Worm (Caenorhabditis elegans) whole organism, mixed stage, embryonic: ENCODE measurements around the gene gta-1.

Source experiments
- M03D4.4 ChIP-seq: sonication (generic microtip); optimal IDR thresholded peaks from 2 replicates; lab custom pipeline; 2017; ENCODE audit warnings: mild to moderate bottlenecking, missing genetic modification characterization, missing compliant biosample characterization
- bed-3 ChIP-seq: fragments of 200-800 bp; sonication (Bioruptor generic); optimal IDR thresholded peaks from 3 replicates; lab custom pipeline; 2018; ENCODE audit warnings: mild to moderate bottlenecking, missing genetic modification characterization, moderate library complexity, missing compliant biosample characterization
- blmp-1 ChIP-seq: fragments of 150-350 bp; optimal IDR thresholded peaks from 2 replicates; lab custom pipeline; 2014; ENCODE audit warnings: missing biosample characterization, missing genetic modification characterization
- ceh-43 ChIP-seq: fragments of 200-800 bp; sonication (Bioruptor generic); optimal IDR thresholded peaks from 2 replicates; lab custom pipeline; 2018; ENCODE audit warnings: mild to moderate bottlenecking, missing genetic modification characterization, moderate library complexity, missing compliant biosample characterization
- ceh-83 ChIP-seq: fragments of 200-800 bp; sonication (Bioruptor generic); optimal IDR thresholded peaks from 2 replicates; lab custom pipeline; 2018; ENCODE audit warnings: mild to moderate bottlenecking, missing genetic modification characterization, missing compliant biosample characterization
- ces-1 ChIP-seq: fragments of 150-350 bp; optimal IDR thresholded peaks from 2 replicates; lab custom pipeline; 2014; ENCODE audit warnings: missing biosample characterization, missing genetic modification reagents, missing genetic modification characterization
- cnd-1 ChIP-seq: fragments of 200-800 bp; sonication (Bioruptor generic); optimal IDR thresholded peaks from 2 replicates; lab custom pipeline; 2018; ENCODE audit warnings: mild to moderate bottlenecking, missing genetic modification characterization, missing compliant biosample characterization
- elt-1 ChIP-seq: sonication (generic microtip); optimal IDR thresholded peaks from 2 replicates; lab custom pipeline; 2017; ENCODE audit warnings: missing genetic modification characterization, mild to moderate bottlenecking, missing compliant biosample characterization, antibody characterized with exemption, moderate library complexity, borderline replicate concordance; ENCODE audit not compliant: insufficient read depth
- elt-3 ChIP-seq: fragments of 150-350 bp; optimal IDR thresholded peaks from 2 replicates; lab custom pipeline; 2014; ENCODE audit warnings: missing biosample characterization, missing genetic modification characterization
- flh-1 ChIP-seq: fragments of 200-800 bp; sonication (Bioruptor generic); optimal IDR thresholded peaks from 2 replicates; lab custom pipeline; 2018; ENCODE audit warnings: mild to moderate bottlenecking, missing genetic modification characterization, moderate library complexity, missing compliant biosample characterization
- ham-2 ChIP-seq: fragments of 200-800 bp; sonication (Bioruptor generic); optimal IDR thresholded peaks from 2 replicates; lab custom pipeline; 2018; ENCODE audit warnings: mild to moderate bottlenecking, missing genetic modification characterization, missing compliant biosample characterization
- hlh-1 ChIP-seq: fragments of 150-350 bp; optimal IDR thresholded peaks from 2 replicates; lab custom pipeline; 2014; ENCODE audit warnings: missing biosample characterization, missing genetic modification reagents, missing genetic modification characterization
- lsy-2 ChIP-seq: fragments of 150-350 bp; optimal IDR thresholded peaks from 2 replicates; lab custom pipeline; 2014; ENCODE audit warnings: missing biosample characterization, missing genetic modification characterization
- mab-5 ChIP-seq: fragments of 150-350 bp; optimal IDR thresholded peaks from 2 replicates; lab custom pipeline; 2014; ENCODE audit warnings: missing biosample characterization, missing genetic modification characterization
- mep-1 ChIP-seq: fragments of 150-350 bp; optimal IDR thresholded peaks from 2 replicates; lab custom pipeline; 2017; ENCODE audit warnings: missing biosample characterization, missing genetic modification reagents, missing genetic modification characterization, inconsistent platforms
- mls-2 ChIP-seq: sonication (generic microtip); optimal IDR thresholded peaks from 2 replicates; lab custom pipeline; 2016; ENCODE audit warnings: mild to moderate bottlenecking, missing genetic modification characterization, moderate library complexity, missing compliant biosample characterization
- nhr-12 ChIP-seq: fragments of 150-350 bp; optimal IDR thresholded peaks from 2 replicates; lab custom pipeline; 2014; ENCODE audit warnings: missing biosample characterization, missing genetic modification characterization
- nhr-237 ChIP-seq: fragments of 150-350 bp; optimal IDR thresholded peaks from 2 replicates; lab custom pipeline; 2014; ENCODE audit warnings: missing biosample characterization, missing genetic modification characterization
- nhr-28 ChIP-seq: fragments of 150-350 bp; optimal IDR thresholded peaks from 2 replicates; lab custom pipeline; 2014; ENCODE audit warnings: missing biosample characterization, missing genetic modification characterization
- nhr-76 ChIP-seq: sonication (generic microtip); optimal IDR thresholded peaks from 2 replicates; lab custom pipeline; 2017; ENCODE audit warnings: missing biosample characterization, missing genetic modification characterization
- sem-2 ChIP-seq: fragments of 200-800 bp; sonication (Bioruptor generic); optimal IDR thresholded peaks from 2 replicates; lab custom pipeline; 2018; ENCODE audit warnings: mild to moderate bottlenecking, missing genetic modification characterization, missing compliant biosample characterization
- snpc-4 ChIP-seq: fragments of 150-350 bp; optimal IDR thresholded peaks from 2 replicates; lab custom pipeline; 2014; ENCODE audit warnings: missing biosample characterization, missing genetic modification characterization
- tbx-8 ChIP-seq: fragments of 200-800 bp; sonication (Bioruptor generic); optimal IDR thresholded peaks from 2 replicates; lab custom pipeline; 2018; ENCODE audit warnings: mild to moderate bottlenecking, missing genetic modification characterization, moderate library complexity, missing compliant biosample characterization
- unc-62 ChIP-seq: fragments of 150-350 bp; optimal IDR thresholded peaks from 2 replicates; lab custom pipeline; 2014; ENCODE audit warnings: missing biosample characterization, missing genetic modification reagents, missing genetic modification characterization
- zip-8 ChIP-seq: fragments of 150-350 bp; optimal IDR thresholded peaks from 2 replicates; lab custom pipeline; 2014; ENCODE audit warnings: missing biosample characterization, missing genetic modification characterization
- ztf-11 ChIP-seq: fragments of 150-350 bp; optimal IDR thresholded peaks from 2 replicates; lab custom pipeline; 2014; ENCODE audit warnings: missing biosample characterization, missing genetic modification characterization

gta-1 gene

DNA sequence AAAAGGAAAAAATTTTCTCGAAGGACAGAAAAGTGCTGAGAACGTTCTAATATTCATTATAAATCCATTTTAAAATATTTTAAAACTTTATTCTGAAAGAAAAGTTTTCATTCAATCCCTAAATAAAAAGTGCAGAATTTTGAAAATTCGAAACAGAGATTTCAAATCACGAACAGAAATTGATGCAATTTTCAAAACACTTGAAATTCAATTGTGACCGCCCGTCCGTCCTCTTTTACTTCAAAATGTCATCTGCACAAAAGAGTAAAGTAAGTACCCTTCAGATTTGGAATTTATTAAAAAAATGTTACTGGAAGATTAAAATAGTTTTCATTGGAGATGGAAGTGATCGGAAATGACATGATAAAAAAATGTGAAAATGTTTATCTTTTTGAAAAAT is 8.0 kb downstream of the gta-1 start:
- TF ChIP-seq unc-62 (GFP tag; lab: Kevin White, UChicago) (no peak), nhr-12 (tag; lab: Kevin White, UChicago) (no peak), tbx-8 (GFP tag; lab: Kevin White, UChicago) (no peak), ces-1 (GFP tag; lab: Kevin White, UChicago) (peak; percentile 87)

ce11 chrIV:10190586-10190985 is 10.1 kb downstream of the gta-1 start:
- TF ChIP-seq cnd-1 (tag; lab: Kevin White, UChicago), result peak; percentile 87
- TF ChIP-seq zip-8 (tag; lab: Kevin White, UChicago), result no peak

ce11 chrIV:10191498-10191897 is 11.0 kb downstream of the gta-1 start:
- TF ChIP-seq ces-1 (GFP tag; lab: Kevin White, UChicago), result peak; percentile 77
- no peak for TF ChIP-seq flh-1

DNA sequence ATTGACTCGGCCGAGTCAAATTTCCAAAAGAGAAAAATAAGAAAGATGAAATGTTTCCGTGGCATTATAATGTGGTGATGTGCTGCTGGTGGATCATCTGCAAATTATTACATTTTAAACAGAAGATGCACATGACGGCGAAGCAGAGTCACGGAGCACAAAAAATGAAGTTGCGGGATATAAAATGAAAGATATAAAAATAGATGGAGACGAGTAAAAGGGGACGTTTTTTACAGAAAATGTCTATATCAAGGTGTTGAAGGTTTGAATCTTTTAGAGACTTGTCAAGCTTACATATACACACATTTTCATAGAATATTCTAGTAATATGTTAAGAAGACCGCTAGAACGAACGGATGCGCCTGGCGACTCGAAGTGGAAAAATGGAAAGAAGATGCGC is 13.9 kb downstream of the gta-1 start, which contains the start of gene ptrg-1:
TSS of gene ptrg-1 (minus strand) at position 101 of the 400 bp plus-strand sequence.
- TF ChIP-seq snpc-4 (tag; lab: Kevin White, UChicago), result no peak
- no peak for TF ChIP-seq nhr-76 (tag; lab: Kevin White, UChicago)
- TF ChIP-seq elt-1 (tag; lab: Kevin White, UChicago), result no peak
- TF ChIP-seq hlh-1, result no peak
- TF ChIP-seq ham-2 (GFP tag; lab: Kevin White, UChicago), result no peak
- TF ChIP-seq flh-1, result no peak
- TF ChIP-seq unc-62 (GFP tag; lab: Kevin White, UChicago), result no peak
- TF ChIP-seq ztf-11, result no peak
- no peak for TF ChIP-seq mab-5 (tag; lab: Kevin White, UChicago)
- TF ChIP-seq mls-2 (tag; lab: Kevin White, UChicago), result no peak
- TF ChIP-seq mep-1, result no peak
- TF ChIP-seq bed-3 (GFP tag; lab: Kevin White, UChicago), result no peak
- no peak for TF ChIP-seq nhr-237 (tag; lab: Kevin White, UChicago)
- no peak for TF ChIP-seq sem-2

DNA sequence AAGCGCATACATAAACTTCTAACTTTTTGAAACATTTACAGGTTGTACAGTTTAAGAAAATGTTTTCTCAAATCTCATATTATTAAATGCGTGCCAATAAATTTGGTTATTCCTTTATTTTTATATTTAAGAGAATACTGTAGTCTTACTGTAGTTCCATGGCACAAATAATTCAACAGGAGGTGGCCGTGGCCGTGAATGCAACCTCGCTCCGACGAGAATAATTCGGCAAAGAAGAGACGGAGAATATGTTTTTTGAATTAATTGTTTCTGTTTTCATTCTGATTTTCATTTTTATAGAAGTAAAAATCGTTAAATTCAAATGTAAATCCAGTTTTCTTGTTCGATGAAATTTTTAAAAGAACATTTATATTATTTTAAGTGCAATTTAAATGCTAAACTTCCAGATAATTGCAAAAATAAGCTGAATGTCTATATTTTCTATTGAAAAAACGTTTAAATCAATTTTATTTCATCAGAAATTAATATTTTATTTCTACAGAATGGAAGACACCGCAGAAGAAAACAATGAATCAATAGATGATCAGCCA is 16.9 kb downstream of the gta-1 start, which contains the start of gene gon-4:
TSS of gene gon-4 (plus strand) at position 501 of the 551 bp plus-strand sequence.
- TF ChIP-seq ceh-83 (GFP tag; lab: Kevin White, UChicago), result no peak
- no peak for TF ChIP-seq bed-3 (GFP tag; lab: Kevin White, UChicago)
- peak; percentile 49 for TF ChIP-seq lsy-2 (tag; lab: Kevin White, UChicago)
- no peak for TF ChIP-seq tbx-8 (GFP tag; lab: Kevin White, UChicago)

ce11 chrIV:10206182-10206581 is 25.7 kb downstream of the gta-1 start, which contains the start of gene K04D7.6:
Gene K04D7.6 (minus strand): TSS chrIV:10206282.
- TF ChIP-seq nhr-12 (tag; lab: Kevin White, UChicago) (no peak), mls-2 (tag; lab: Kevin White, UChicago) (no peak), ztf-11 (no peak), lsy-2 (tag; lab: Kevin White, UChicago) (no peak), mab-5 (tag; lab: Kevin White, UChicago) (no peak), nhr-28 (tag; lab: Kevin White, UChicago) (no peak), ceh-83 (GFP tag; lab: Kevin White, UChicago) (no peak), elt-3 (tag; lab: Kevin White, UChicago) (no peak), M03D4.4 (tag; lab: Kevin White, UChicago) (no peak), blmp-1 (tag; lab: Kevin White, UChicago) (no peak), nhr-76 (tag; lab: Kevin White, UChicago) (no peak)

DNA sequence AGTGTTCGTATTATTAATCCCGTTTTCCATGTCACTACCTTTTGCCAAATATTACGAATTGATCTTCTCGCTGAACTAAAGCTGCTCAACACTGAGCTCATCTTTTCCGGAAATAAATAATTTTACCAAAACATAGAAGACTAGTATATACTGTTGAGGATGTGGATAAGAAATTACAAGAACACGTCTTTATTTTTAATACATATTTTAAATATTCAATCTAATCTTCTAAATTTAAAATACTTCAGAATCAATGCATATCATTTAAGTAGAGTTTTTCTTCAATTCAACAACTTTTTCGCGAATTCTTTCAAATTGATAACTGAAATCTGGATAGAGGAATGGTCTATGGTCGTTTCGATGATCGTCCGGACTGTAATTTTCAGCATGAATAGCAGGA is 34.4 kb downstream of the gta-1 start, which contains the start of gene abt-1:
TSS of gene abt-1 (minus strand) at position 101 of the 400 bp plus-strand sequence.
- TF ChIP-seq ceh-43 (GFP tag; lab: Kevin White, UChicago) (no peak), ham-2 (GFP tag; lab: Kevin White, UChicago) (no peak), flh-1 (no peak), zip-8 (tag; lab: Kevin White, UChicago) (no peak), bed-3 (GFP tag; lab: Kevin White, UChicago) (no peak), hlh-1 (no peak), ceh-83 (GFP tag; lab: Kevin White, UChicago) (no peak), ces-1 (GFP tag; lab: Kevin White, UChicago) (no peak)
